Fruit fly (Drosophila melanogaster): ENCODE measurements around the gene HGTX.

HGTX gene

DNA sequence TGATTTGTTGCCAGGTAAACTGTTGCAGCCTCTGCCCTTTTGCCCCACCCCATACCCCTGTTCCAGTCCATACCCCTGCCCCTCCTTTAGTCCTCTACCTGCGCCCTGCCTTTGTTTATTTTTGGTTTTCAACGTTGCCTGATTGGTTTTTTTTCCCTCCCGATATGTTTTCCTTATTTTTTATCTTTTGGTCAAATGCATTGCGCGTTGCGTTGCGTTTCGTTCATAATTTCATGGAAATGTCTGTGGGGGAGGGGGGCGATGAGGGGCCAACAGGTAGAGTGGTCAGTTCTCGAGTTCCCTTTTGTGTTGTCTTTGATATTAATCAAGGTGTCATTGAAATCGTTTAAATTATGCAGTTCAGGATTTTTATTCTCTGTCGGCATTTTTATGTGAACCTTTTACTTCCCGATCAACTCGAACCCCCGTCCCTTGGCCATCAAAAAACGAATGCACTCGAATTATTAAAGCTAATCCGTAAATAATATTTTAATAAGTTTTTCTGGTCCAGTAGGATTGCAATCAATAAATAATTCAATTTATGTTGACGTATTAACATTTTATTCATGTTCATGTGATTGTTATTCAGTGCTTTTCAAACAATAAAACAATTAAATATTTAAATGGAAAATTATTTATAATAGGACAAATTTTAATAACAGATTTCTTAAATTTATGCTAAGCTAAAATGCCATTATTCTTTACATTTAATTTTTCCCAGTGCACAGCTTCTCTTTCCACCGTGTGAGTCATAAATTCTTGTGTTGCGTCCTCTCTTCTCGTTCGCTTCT is 35.6 kb upstream of the HGTX start (continued):
- TF ChIP-seq Meics (GFP tag; optimal IDR thresholded peaks at IDR 0.05) (peak; percentile 34), CG1024 (GFP tag; IDR thresholded peaks at IDR 0.05) (no peak), bsh (GFP tag; optimal IDR thresholded peaks at IDR 0.05) (peak in 1 of 2 experiments; percentile 87), sim (GFP tag; IDR thresholded peaks at IDR 0.05) (peak; percentile 44; the same call in 1 of the 2 replicates), CG8290 (GFP tag; optimal IDR thresholded peaks at IDR 0.05) (peak; percentile 23), CG8290 (tag; optimal IDR thresholded peaks at IDR 0.05) (no peak), sens (GFP tag) (peak; percentile 90), amos (GFP tag; IDR thresholded peaks at IDR 0.05; ENCODE audit: partially characterized antibody) (no peak), knrl (GFP tag; IDR thresholded peaks at IDR 0.05; ENCODE audit: partially characterized antibody) (no peak), Hr3 (GFP tag; optimal IDR thresholded peaks at IDR 0.05) (peak; percentile 69), Fer3 (tag; optimal IDR thresholded peaks at IDR 0.05) (peak; percentile 27), Antp (GFP tag; optimal IDR thresholded peaks at IDR 0.05) (no peak), CG6654 (GFP tag; optimal IDR thresholded peaks at IDR 0.05) (no peak), CG6254 (GFP tag; optimal IDR thresholded peaks at IDR 0.05) (peak; percentile 63), tap (tag; optimal IDR thresholded peaks at IDR 0.05) (peak; percentile 26), Lhr (GFP tag; optimal IDR thresholded peaks at IDR 0.05) (peak; percentile 54), Bdp1 (GFP tag; optimal IDR thresholded peaks at IDR 0.05) (no peak), CG31441 (GFP tag; IDR thresholded peaks at IDR 0.05) (peak; percentile 87), lmd (GFP tag; IDR thresholded peaks at IDR 0.05) (peak; percentile 46; the same call in 1 of the 2 replicates), E2f2 (GFP tag; IDR thresholded peaks at IDR 0.05) (peak; percentile 41; the same call in 1 of the 2 replicates), Usf (GFP tag; optimal IDR thresholded peaks at IDR 0.05) (peak; percentile 57), CG4854 (GFP tag; optimal IDR thresholded peaks at IDR 0.05) (no peak), CG32532 (GFP tag; IDR thresholded peaks at IDR 0.05) (no peak), CG11093 (GFP tag; IDR thresholded peaks at IDR 0.05) (0 out of 3 replicates have a peak, but pooled peaks have one; percentile 43), Nf-YB (GFP tag; optimal IDR thresholded peaks at IDR 0.05) (peak; percentile 62), CG9727 (GFP tag; optimal IDR thresholded peaks at IDR 0.05) (peak; percentile 95), Pdp1 (GFP tag; optimal IDR thresholded peaks at IDR 0.05) (peak in 1 of 2 experiments; percentile 31), CG18619 (GFP tag; optimal IDR thresholded peaks at IDR 0.05) (peak; percentile 28), br (optimal IDR thresholded peaks at IDR 0.05) (no peak), CG2889 (GFP tag; IDR thresholded peaks at IDR 0.05) (no peak), CG4404 (GFP tag; IDR thresholded peaks at IDR 0.05) (peak; percentile 85), Dad (GFP tag; optimal IDR thresholded peaks at IDR 0.05) (no peak), Sox102F (GFP tag; optimal IDR thresholded peaks at IDR 0.05) (peak; percentile 64), bcd (GFP tag; optimal IDR thresholded peaks at IDR 0.05) (peak; percentile 45), peb (GFP tag; IDR thresholded peaks at IDR 0.05) (peak; percentile 18; the same call in 1 of the 2 replicates), grn (GFP tag; optimal IDR thresholded peaks at IDR 0.05) (peak; percentile 71), Gug (GFP tag; IDR thresholded peaks at IDR 0.05) (no peak), CG33557 (GFP tag; optimal IDR thresholded peaks at IDR 0.05) (peak; percentile 93), crc (GFP tag; optimal IDR thresholded peaks at IDR 0.05) (no peak), Vsx1 (GFP tag; optimal IDR thresholded peaks at IDR 0.05) (peak; percentile 29), unpg (GFP tag; optimal IDR thresholded peaks at IDR 0.05) (peak; percentile 73), CG34224 (GFP tag; IDR thresholded peaks at IDR 0.05; ENCODE audit: partially characterized antibody) (no peak), Abd-B (GFP tag; optimal IDR thresholded peaks at IDR 0.05) (peak; percentile 77), CG10267 (tag; optimal IDR thresholded peaks at IDR 0.05) (peak; percentile 88), CG9215 (GFP tag; IDR thresholded peaks at IDR 0.05) (no peak), CG12104 (GFP tag; optimal IDR thresholded peaks at IDR 0.05) (peak; percentile 55), grau (tag; optimal IDR thresholded peaks at IDR 0.05) (peak; percentile 80), CG4820 (GFP tag; optimal IDR thresholded peaks at IDR 0.05) (peak; percentile 65), slou (GFP tag; optimal IDR thresholded peaks at IDR 0.05) (no peak), Mad (GFP tag; optimal IDR thresholded peaks at IDR 0.05) (no peak)
